Worm (Caenorhabditis elegans): ENCODE results near the gene zim-2.

ce11 chrIV:10577600-10577999 is 22.6 kb downstream of the zim-2 start:
- TF ChIP-seq nhr-237 (tag; optimal IDR thresholded peaks at IDR 0.05) = no peak
- TF ChIP-seq blmp-1 (tag; optimal IDR thresholded peaks at IDR 0.05) = no peak
- TF ChIP-seq nhr-11 (tag; optimal IDR thresholded peaks at IDR 0.05) = no peak
- TF ChIP-seq pqm-1 (tag; optimal IDR thresholded peaks at IDR 0.05) = no peak
- no peak for TF ChIP-seq fos-1 (tag; optimal IDR thresholded peaks at IDR 0.05)
- TF ChIP-seq xbp-1 (tag; optimal IDR thresholded peaks at IDR 0.05) = no peak
- TF ChIP-seq vab-15 (tag; optimal IDR thresholded peaks at IDR 0.05) = no peak
- TF ChIP-seq C34B4.2 (tag; optimal IDR thresholded peaks at IDR 0.05) = no peak
- TF ChIP-seq snpc-4 (tag; optimal IDR thresholded peaks at IDR 0.05) = no peak
